Fruit fly (Drosophila melanogaster) whole organism, embryonic: ENCODE measurements around the gene CG15404.

Experiments
- Bdp1 ChIP-seq: fragments of 200-800 bp; sonication (Bioruptor generic); optimal IDR thresholded peaks from 3 replicates; lab custom pipeline; 2016; ENCODE audit warnings: missing biosample characterization, missing genetic modification characterization
- C15 ChIP-seq: fragments of 200-800 bp; sonication (Bioruptor generic); IDR thresholded peaks from 3 replicates; pipeline ENCODE4 v1.3.6; 2022; ENCODE audit warnings: missing biosample characterization, missing genetic modification characterization
- CG10267 ChIP-seq: fragments of 200-800 bp; sonication (Bioruptor generic); optimal IDR thresholded peaks from 2 replicates; lab custom pipeline; 2018; ENCODE audit warnings: missing biosample characterization, mild to moderate bottlenecking, missing genetic modification characterization, moderate library complexity
- CG12236 ChIP-seq: fragments of 200-800 bp; sonication (Bioruptor generic); optimal IDR thresholded peaks from 2 replicates; lab custom pipeline; 2016; ENCODE audit warnings: missing biosample characterization, missing genetic modification characterization
- CG13287 ChIP-seq: fragments of 200-800 bp; sonication (Bioruptor generic); IDR thresholded peaks from 2 replicates; pipeline ENCODE4 v1.3.6; 2022; ENCODE audit warnings: missing biosample characterization, missing genetic modification characterization; ENCODE audit not compliant: partially characterized antibody
- CG13894 ChIP-seq: fragments of 200-800 bp; sonication (Bioruptor generic); optimal IDR thresholded peaks from 3 replicates; lab custom pipeline; 2018; ENCODE audit warnings: missing biosample characterization, mild to moderate bottlenecking, missing genetic modification characterization, moderate library complexity
- CG15601 ChIP-seq: fragments of 200-800 bp; sonication (Bioruptor generic); optimal IDR thresholded peaks from 3 replicates; lab custom pipeline; 2019; ENCODE audit warnings: missing biosample characterization, mild to moderate bottlenecking, missing genetic modification characterization, moderate library complexity
- CG16813 ChIP-seq: fragments of 200-800 bp; sonication (Bioruptor generic); IDR thresholded peaks from 3 replicates; pipeline ENCODE4 v1.3.6; 2022; ENCODE audit warnings: missing biosample characterization, missing genetic modification characterization; ENCODE audit not compliant: partially characterized antibody
- CG2116 ChIP-seq: fragments of 200-800 bp; sonication (Bioruptor generic); optimal IDR thresholded peaks from 3 replicates; lab custom pipeline; 2018; ENCODE audit warnings: missing biosample characterization, mild to moderate bottlenecking, missing genetic modification characterization
- CG31365 ChIP-seq: fragments of 200-800 bp; sonication (Bioruptor generic); optimal IDR thresholded peaks from 2 replicates; lab custom pipeline; 2018; ENCODE audit warnings: missing biosample characterization, mild to moderate bottlenecking, missing genetic modification characterization
- CG3281 ChIP-seq: fragments of 200-800 bp; sonication (Bioruptor generic); optimal IDR thresholded peaks from 3 replicates; lab custom pipeline; 2017; ENCODE audit warnings: missing biosample characterization, mild to moderate bottlenecking, missing genetic modification characterization
- CG33213 ChIP-seq: fragments of 200-800 bp; sonication (Bioruptor generic); optimal IDR thresholded peaks from 3 replicates; lab custom pipeline; 2016; ENCODE audit warnings: missing biosample characterization, missing genetic modification characterization
- CG34376 ChIP-seq: fragments of 200-800 bp; sonication (Bioruptor generic); optimal IDR thresholded peaks from 2 replicates; lab custom pipeline; 2018; ENCODE audit warnings: missing biosample characterization, mild to moderate bottlenecking, missing genetic modification characterization
- CG42726 ChIP-seq: fragments of 200-800 bp; sonication (Bioruptor generic); IDR thresholded peaks from 2 replicates; pipeline ENCODE4 v1.3.6; 2022; ENCODE audit warnings: missing biosample characterization, missing genetic modification characterization; ENCODE audit not compliant: partially characterized antibody
- CG6254 ChIP-seq: fragments of 200-800 bp; sonication (Bioruptor generic); optimal IDR thresholded peaks from 3 replicates; lab custom pipeline; 2017; ENCODE audit warnings: mild to moderate bottlenecking, missing biosample characterization, missing genetic modification reagents, missing genetic modification characterization
- CG6272 ChIP-seq: fragments of 200-800 bp; sonication (Bioruptor generic); IDR thresholded peaks from 2 replicates; pipeline ENCODE4 v1.3.6; 2022; ENCODE audit warnings: missing biosample characterization, missing genetic modification characterization
- CG6654 ChIP-seq: fragments of 200-800 bp; sonication (Bioruptor generic); optimal IDR thresholded peaks from 2 replicates; lab custom pipeline; 2017; ENCODE audit warnings: missing biosample characterization, mild to moderate bottlenecking, missing genetic modification characterization
- CG8359 ChIP-seq: fragments of 200-800 bp; sonication (Bioruptor generic); optimal IDR thresholded peaks from 2 replicates; lab custom pipeline; 2017; ENCODE audit warnings: missing biosample characterization, mild to moderate bottlenecking, missing genetic modification characterization, borderline replicate concordance
- CG8765 ChIP-seq: fragments of 200-800 bp; sonication (Bioruptor generic); IDR thresholded peaks from 2 replicates; pipeline ENCODE4 v1.3.6; 2022; ENCODE audit warnings: missing biosample characterization, missing genetic modification characterization
- CG8944 ChIP-seq: fragments of 200-800 bp; sonication (Bioruptor generic); optimal IDR thresholded peaks from 3 replicates; lab custom pipeline; 2016; ENCODE audit warnings: missing biosample characterization, missing genetic modification characterization
- CG9609 ChIP-seq: fragments of 200-800 bp; sonication (Bioruptor generic); optimal IDR thresholded peaks from 3 replicates; lab custom pipeline; 2016; ENCODE audit warnings: missing biosample characterization, missing genetic modification characterization
- CG9932 ChIP-seq: fragments of 200-800 bp; sonication (Bioruptor generic); IDR thresholded peaks from 2 replicates; pipeline ENCODE4 v1.3.6; 2022; ENCODE audit warnings: missing biosample characterization, missing genetic modification characterization
- Dek ChIP-seq: fragments of 200-800 bp; sonication (Bioruptor generic); optimal IDR thresholded peaks from 3 replicates; lab custom pipeline; 2019; ENCODE audit warnings: missing biosample characterization, mild to moderate bottlenecking, missing genetic modification characterization, moderate library complexity
- Ets65A ChIP-seq: fragments of 200-800 bp; sonication (Bioruptor generic); peaks from one replicate; lab custom pipeline; 2016; ENCODE audit warnings: missing biosample characterization, missing genetic modification characterization
- Hand ChIP-seq: fragments of 200-800 bp; sonication (Bioruptor generic); optimal IDR thresholded peaks from 2 replicates; lab custom pipeline; 2017; ENCODE audit warnings: mild to moderate bottlenecking, missing biosample characterization, missing genetic modification reagents, missing genetic modification characterization
- Med ChIP-seq: fragments of 200-800 bp; sonication (Bioruptor generic); peaks from one replicate; lab custom pipeline; 2016; ENCODE audit warnings: missing biosample characterization, missing genetic modification characterization, mild to moderate bottlenecking, inconsistent platforms, moderate library complexity
- NK7.1 ChIP-seq: fragments of 200-800 bp; sonication (Bioruptor generic); optimal IDR thresholded peaks from 3 replicates; lab custom pipeline; 2016; ENCODE audit warnings: missing biosample characterization, missing genetic modification characterization
- Ptx1 ChIP-seq: fragments of 200-800 bp; sonication (Bioruptor generic); IDR thresholded peaks from 2 replicates; pipeline ENCODE4 v1.3.6; 2022; ENCODE audit warnings: missing biosample characterization, missing genetic modification characterization
- btn ChIP-seq: fragments of 200-800 bp; sonication (Bioruptor generic); optimal IDR thresholded peaks from 2 replicates; lab custom pipeline; 2016; ENCODE audit warnings: missing biosample characterization, missing genetic modification characterization
- chif ChIP-seq, 2 experiments: fragments of 200-800 bp; sonication (Bioruptor generic); optimal IDR thresholded peaks; 3 replicates each; lab custom pipeline; 2016; ENCODE audit warnings: missing biosample characterization in 2 of 2, missing genetic modification characterization in 2 of 2
- fd64A ChIP-seq: fragments of 200-800 bp; sonication (Bioruptor generic); optimal IDR thresholded peaks from 3 replicates; lab custom pipeline; 2018; ENCODE audit warnings: missing biosample characterization, mild to moderate bottlenecking, missing genetic modification characterization
- kah ChIP-seq: fragments of 200-800 bp; sonication (Bioruptor generic); optimal IDR thresholded peaks from 2 replicates; lab custom pipeline; 2018; ENCODE audit warnings: missing biosample characterization, mild to moderate bottlenecking, missing genetic modification characterization
- lola ChIP-seq, 3 experiments: fragments of >200 bp in 2 of 3; fragments of 200-800 bp in 1 of 3; sonication (Bioruptor generic) in 1 of 3; optimal IDR thresholded peaks; 2 replicates each; lab custom pipeline; 2017 to 2019; ENCODE audit warnings: missing biosample characterization in 3 of 3, missing genetic modification characterization in 3 of 3, mild to moderate bottlenecking in 1 of 3, moderate library complexity in 1 of 3
- maf-S ChIP-seq: fragments of 200-800 bp; sonication (Bioruptor generic); optimal IDR thresholded peaks from 2 replicates; lab custom pipeline; 2016; ENCODE audit warnings: missing biosample characterization, missing genetic modification characterization
- mld ChIP-seq: fragments of 200-800 bp; sonication (Bioruptor generic); IDR thresholded peaks from 3 replicates; pipeline ENCODE4 v1.3.6; 2022; ENCODE audit warnings: missing biosample characterization, missing genetic modification characterization; ENCODE audit not compliant: partially characterized antibody
- ranshi ChIP-seq: fragments of 200-800 bp; sonication (Bioruptor generic); IDR thresholded peaks from 2 replicates; pipeline ENCODE4 v1.3.6; 2022; ENCODE audit warnings: missing biosample characterization, missing genetic modification characterization
- sens ChIP-seq: fragments of 200-800 bp; sonication (Bioruptor generic); peaks from one replicate; lab custom pipeline; 2016; ENCODE audit warnings: missing biosample characterization, missing genetic modification characterization
- so ChIP-seq: fragments of 200-800 bp; sonication (Bioruptor generic); IDR thresholded peaks from 3 replicates; pipeline ENCODE4 v1.3.6; 2022; ENCODE audit warnings: missing biosample characterization, missing genetic modification characterization
- sr ChIP-seq: fragments of 200-800 bp; sonication (Bioruptor generic); IDR thresholded peaks from 3 replicates; pipeline ENCODE4 v1.3.6; 2022; ENCODE audit warnings: missing biosample characterization, missing genetic modification characterization
- tna ChIP-seq: fragments of 200-800 bp; sonication (Bioruptor generic); IDR thresholded peaks from 2 replicates; pipeline ENCODE4 v1.3.6; 2022; ENCODE audit warnings: missing biosample characterization, missing genetic modification characterization; ENCODE audit not compliant: partially characterized antibody
- vnd ChIP-seq: fragments of 200-800 bp; sonication (Bioruptor generic); IDR thresholded peaks from 3 replicates; pipeline ENCODE4 v1.3.6; 2022; ENCODE audit warnings: missing biosample characterization, missing genetic modification characterization; ENCODE audit not compliant: partially characterized antibody
- vvl ChIP-seq: fragments of 200-800 bp; sonication (Bioruptor generic); IDR thresholded peaks from 2 replicates; pipeline ENCODE4 v1.3.6; 2022; ENCODE audit warnings: missing biosample characterization, missing genetic modification characterization
- zfh2 ChIP-seq: fragments of 200-800 bp; sonication (Bioruptor generic); optimal IDR thresholded peaks from 2 replicates; lab custom pipeline; 2016; ENCODE audit warnings: missing biosample characterization, missing genetic modification characterization

Gene CG15404

DNA sequence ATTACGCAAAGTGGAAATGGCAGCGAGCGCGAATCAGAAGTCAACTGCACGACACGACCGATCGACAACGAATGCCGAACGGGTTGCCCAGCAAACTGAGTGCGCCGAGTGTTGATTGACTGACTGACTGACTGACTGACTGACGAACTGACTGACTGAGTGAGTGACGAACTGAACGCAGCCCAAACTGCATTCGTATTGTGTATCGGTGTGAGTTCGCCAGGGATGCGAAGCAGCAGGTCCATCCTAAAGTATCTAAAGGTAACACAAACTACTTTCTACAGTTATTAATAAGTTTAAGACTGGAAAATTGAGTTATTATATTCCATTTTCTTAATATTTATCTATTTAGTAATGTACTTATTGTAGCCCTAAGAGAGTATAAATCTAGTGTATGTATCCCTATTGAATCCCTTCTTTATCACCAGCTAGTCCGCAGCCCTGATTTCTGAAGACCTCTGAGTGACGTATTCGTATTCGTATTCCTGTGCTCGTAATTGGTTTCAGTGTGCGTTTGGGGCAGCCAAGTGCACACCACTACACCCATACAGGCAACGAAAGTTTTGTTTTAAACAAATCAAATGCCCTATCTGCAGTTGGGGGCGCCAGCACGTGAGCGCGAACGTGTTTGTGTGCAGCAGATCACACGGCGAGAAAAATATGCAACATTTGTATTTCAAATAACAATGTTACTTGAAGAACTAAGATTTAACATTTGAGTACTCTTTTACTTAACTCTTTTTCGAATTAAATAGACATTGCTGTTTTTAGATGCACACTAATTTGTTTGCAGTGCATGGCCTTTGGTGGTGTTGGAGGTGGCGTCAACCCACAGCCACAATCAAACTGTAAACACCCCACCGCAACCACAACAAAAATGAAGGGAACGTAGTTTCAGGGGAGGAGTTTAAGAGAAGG, 20.8 kb upstream of the CG15404 start (continued):
- peak; percentile 97 for TF ChIP-seq CG8944 (GFP tag; lab: Kevin White, UChicago)
- peak; percentile 97 for TF ChIP-seq CG9609 (GFP tag; lab: Kevin White, UChicago)
- TF ChIP-seq tna (GFP tag; lab: Robert Waterston, UW), result no peak
- peak; percentile 65; the same call in 1 of the 3 replicates for TF ChIP-seq C15 (GFP tag; lab: Robert Waterston, UW)
- peak; percentile 22; the same call in 1 of the 2 replicates for TF ChIP-seq CG9932
- TF ChIP-seq CG6272 (GFP tag; lab: Robert Waterston, UW), result peak; percentile 90
- peak; percentile 94 for TF ChIP-seq maf-S (GFP tag; lab: Kevin White, UChicago)
- TF ChIP-seq CG12236, result peak; percentile 95
- TF ChIP-seq chif (GFP tag; optimal IDR thresholded peaks at IDR 0.05; lab: Kevin White, UChicago), result peak; percentile 97 to 98
- no peak for TF ChIP-seq mld (GFP tag; lab: Robert Waterston, UW)
- TF ChIP-seq btn (GFP tag; lab: Kevin White, UChicago), result peak; percentile 96
- peak; percentile 93 for TF ChIP-seq CG6254 (GFP tag; lab: Kevin White, UChicago)
- peak; percentile 37 for TF ChIP-seq zfh2 (GFP tag; lab: Kevin White, UChicago)
- peak; percentile 88 for TF ChIP-seq CG10267 (tag; lab: Kevin White, UChicago)
- TF ChIP-seq lola (GFP tag; optimal IDR thresholded peaks at IDR 0.05; lab: Kevin White, UChicago), result peak in 1 of 3 experiments; percentile 93
- TF ChIP-seq vnd, result no peak

dm6 chr2L:3154749-3155148, 19.0 kb upstream of the CG15404 start:
- TF ChIP-seq sr (GFP tag; lab: Robert Waterston, UW), result no peak
- TF ChIP-seq CG15601 (tag; lab: Kevin White, UChicago), result no peak
- peak; percentile 31 for TF ChIP-seq Ets65A (GFP tag; lab: Kevin White, UChicago)
- TF ChIP-seq Med, result peak; percentile 54
- TF ChIP-seq Dek, result no peak
- 0 out of 2 replicates have a peak, but pooled peaks have one; percentile 21 for TF ChIP-seq CG8765 (GFP tag; lab: Robert Waterston, UW)
- TF ChIP-seq so (GFP tag; lab: Robert Waterston, UW), result no peak
- peak; percentile 27 for TF ChIP-seq sens (GFP tag; lab: Kevin White, UChicago)
- TF ChIP-seq CG2116 (GFP tag; lab: Kevin White, UChicago), result no peak
- no peak for TF ChIP-seq CG3281 (GFP tag; lab: Kevin White, UChicago)
- no peak for TF ChIP-seq Ptx1 (GFP tag; lab: Robert Waterston, UW)

- TF ChIP-seq vvl (GFP tag; lab: Robert Waterston, UW) (peak; percentile 73; the same call in 1 of the 2 replicates), fd64A (GFP tag; lab: Kevin White, UChicago) (no peak), CG6654 (GFP tag; lab: Kevin White, UChicago) (peak; percentile 68), CG42726 (no peak), Med (peak; percentile 54)
These were observed 18.0 kb upstream of the CG15404 start for dm6 chr2L:3155804-3156203.

DNA sequence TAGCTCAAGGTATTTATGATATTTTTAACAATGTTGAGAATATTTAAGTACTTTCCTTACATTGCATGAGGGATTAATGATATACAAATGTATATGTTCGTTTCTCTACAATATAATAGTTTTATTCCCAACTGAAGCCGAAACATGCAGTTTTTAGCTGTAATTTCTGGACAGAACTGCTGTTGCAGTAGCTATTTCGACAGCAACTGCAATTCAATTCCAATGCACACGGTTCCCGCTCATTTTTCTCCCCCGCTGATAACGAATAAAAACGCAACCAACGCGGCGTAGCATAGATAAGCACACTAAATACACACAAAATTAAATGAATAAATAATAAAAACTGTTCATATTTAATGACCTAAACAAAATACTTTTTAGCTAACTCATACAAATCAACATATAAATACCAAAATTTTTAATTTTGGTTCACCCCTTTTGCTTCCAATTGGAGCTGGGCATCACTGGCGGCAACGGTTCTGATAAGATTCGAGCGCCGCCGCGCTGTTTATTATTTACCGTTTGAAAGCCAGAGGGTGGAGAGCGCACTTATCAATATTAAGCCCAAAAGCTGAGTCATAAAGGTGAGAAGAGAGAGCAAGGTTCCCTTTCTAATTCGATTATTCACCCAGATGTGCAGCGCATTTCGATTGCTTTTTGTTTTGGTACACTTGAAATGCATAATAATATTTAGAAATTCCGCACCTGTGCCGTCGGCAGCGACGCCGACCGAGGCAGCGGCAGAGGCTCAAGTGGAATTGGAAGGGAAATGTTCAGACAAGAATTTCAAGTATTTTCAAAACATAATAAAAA, 15.3 kb upstream of the CG15404 start:
- peak; percentile 52 for TF ChIP-seq CG13287 (GFP tag; lab: Robert Waterston, UW)
- no peak for TF ChIP-seq kah
- no peak for TF ChIP-seq Bdp1 (GFP tag; lab: Kevin White, UChicago)
- no peak for TF ChIP-seq CG33213 (GFP tag; lab: Kevin White, UChicago)
- TF ChIP-seq CG13894 (tag; lab: Kevin White, UChicago), result no peak
- 0 out of 3 replicates have a peak, but pooled peaks have one; percentile 8 for TF ChIP-seq CG16813 (GFP tag; lab: Robert Waterston, UW)
- peak; percentile 26 for TF ChIP-seq Hand (GFP tag; lab: Kevin White, UChicago)
- TF ChIP-seq CG8359 (GFP tag; lab: Kevin White, UChicago), result peak; percentile 23
- TF ChIP-seq ranshi (GFP tag; lab: Robert Waterston, UW), result no peak
- TF ChIP-seq NK7.1 (GFP tag; lab: Kevin White, UChicago), result no peak
- TF ChIP-seq CG34376 (GFP tag; lab: Kevin White, UChicago), result peak; percentile 66
- no peak for TF ChIP-seq CG31365
